Fruit fly (Drosophila melanogaster) Kc167 (cell line): ENCODE data around the gene cindr.

ENCODE experiments used
- Myc ChIP-seq: fragments of >200 bp; optimal IDR thresholded peaks from 2 replicates; lab custom pipeline; 2017; ENCODE audit warnings: missing external identifiers
- Sin3A ChIP-seq: fragments of >200 bp; optimal IDR thresholded peaks from 2 replicates; lab custom pipeline; 2018; ENCODE audit warnings: missing external identifiers
- h ChIP-seq: fragments of >200 bp; optimal IDR thresholded peaks from 3 replicates; lab custom pipeline; 2018; ENCODE audit warnings: missing external identifiers
- insv ChIP-seq: fragments of >200 bp; optimal IDR thresholded peaks from 3 replicates; lab custom pipeline; 2018; ENCODE audit warnings: missing external identifiers
- psq ChIP-seq: fragments of >200 bp; optimal IDR thresholded peaks from 2 replicates; lab custom pipeline; 2017; ENCODE audit warnings: missing external identifiers
- ttk ChIP-seq: sonication (Bioruptor generic); optimal IDR thresholded peaks from 2 replicates; lab custom pipeline; 2017; ENCODE audit warnings: missing external identifiers

Gene cindr

DNA sequence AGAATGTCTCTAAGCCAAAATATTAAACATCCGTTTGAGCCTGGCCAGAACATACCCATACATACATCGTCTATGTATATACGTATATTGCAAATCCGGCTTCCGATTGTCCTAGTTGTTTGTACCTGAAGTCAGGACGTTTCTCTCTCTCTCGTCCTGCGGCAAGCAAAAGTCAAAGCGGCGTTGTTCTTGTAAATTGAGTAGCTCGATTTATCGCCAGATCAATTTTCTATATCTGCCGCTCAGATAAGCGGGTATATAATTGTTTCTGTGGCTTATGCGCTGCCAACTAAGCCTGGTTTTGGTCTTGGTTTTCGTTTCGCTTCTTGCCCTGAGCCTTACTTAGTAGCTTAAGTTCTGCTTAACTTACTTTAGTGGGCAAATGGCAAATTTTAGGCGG lies 48.2 kb downstream of the cindr start:
- TF ChIP-seq Myc (lab: Kevin White, UChicago) (no peak), h (no peak), Sin3A (no peak), ttk (no peak), insv (lab: Kevin White, UChicago) (no peak), psq (lab: Kevin White, UChicago) (no peak)

DNA sequence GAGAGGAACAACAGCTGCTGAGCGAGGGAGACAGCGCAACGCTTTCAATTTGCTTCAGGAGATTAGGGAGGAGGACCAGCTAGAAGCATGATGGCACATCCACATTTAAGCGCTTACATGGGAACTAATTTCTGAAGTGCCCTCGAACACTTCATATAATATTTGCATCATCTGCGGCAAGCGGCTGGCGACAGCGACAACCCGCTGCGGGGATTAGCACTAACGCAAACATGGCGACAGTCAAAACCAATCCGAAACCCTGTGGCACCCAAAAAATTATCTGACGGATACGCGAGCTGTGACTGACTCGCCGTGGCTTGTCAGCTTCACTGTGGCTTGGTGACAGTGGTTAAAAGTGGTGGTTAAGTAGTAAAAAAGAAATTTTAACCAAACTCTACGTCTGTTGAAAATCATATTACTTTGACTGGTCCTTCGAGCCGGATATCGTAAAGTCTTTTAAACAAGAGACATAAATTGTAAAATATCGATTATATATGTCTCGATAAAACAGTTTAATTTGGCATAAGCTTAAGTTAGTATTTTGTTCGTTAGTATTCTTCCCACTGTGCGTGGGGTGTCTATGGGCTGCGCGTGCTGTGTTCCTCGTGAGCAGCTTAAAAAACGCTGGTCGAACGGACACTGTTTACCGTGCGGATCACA lies 51.6 kb downstream of the cindr start:
- TF ChIP-seq insv (lab: Kevin White, UChicago): no peak
- no peak for TF ChIP-seq psq (lab: Kevin White, UChicago)
- TF ChIP-seq h: no peak
- no peak for TF ChIP-seq ttk
- TF ChIP-seq Myc (lab: Kevin White, UChicago): no peak
- no peak for TF ChIP-seq Sin3A

DNA sequence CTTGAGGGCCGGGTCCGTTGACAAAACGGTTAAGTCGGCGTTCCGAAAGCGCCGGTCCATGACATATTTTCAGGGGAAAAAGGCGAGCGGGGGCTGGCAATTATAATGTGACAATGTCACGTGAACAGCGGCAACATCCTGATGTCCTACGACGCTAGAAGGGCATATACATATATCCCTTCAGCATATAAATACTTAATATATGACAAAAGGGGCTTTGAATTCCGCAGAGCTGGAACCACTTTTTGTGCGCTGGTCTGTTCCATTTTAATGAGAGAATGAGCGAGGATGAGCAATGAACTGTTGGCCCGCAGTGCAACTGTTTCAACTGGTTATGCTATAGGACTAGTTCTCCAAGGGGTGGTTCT lies 52.1 kb downstream of the cindr start:
- TF ChIP-seq Myc (lab: Kevin White, UChicago) (no peak), Sin3A (no peak), ttk (no peak), psq (lab: Kevin White, UChicago) (no peak), insv (lab: Kevin White, UChicago) (no peak), h (no peak)

DNA sequence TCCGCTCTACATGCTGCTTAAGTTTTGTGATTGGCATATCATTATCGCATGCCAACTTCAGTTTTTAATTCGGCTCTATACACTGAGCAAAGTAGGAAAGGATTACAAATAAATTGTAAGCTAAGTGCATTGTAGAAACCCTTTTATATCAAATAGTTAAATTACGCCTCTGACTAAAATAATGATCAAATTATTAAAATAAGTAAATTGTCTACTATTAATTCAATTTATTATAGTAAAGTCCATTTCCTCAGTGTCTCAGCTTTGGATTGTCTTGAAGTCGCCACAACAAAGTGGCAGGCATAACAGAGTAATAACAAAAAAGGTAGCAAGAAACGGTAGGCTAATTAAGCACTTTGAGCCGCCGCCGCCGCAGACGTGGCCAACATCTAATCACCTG lies 54.1 kb downstream of the cindr start:
- TF ChIP-seq ttk: no peak
- no peak for TF ChIP-seq Myc (lab: Kevin White, UChicago)
- TF ChIP-seq insv (lab: Kevin White, UChicago): no peak
- TF ChIP-seq Sin3A: no peak
- TF ChIP-seq psq (lab: Kevin White, UChicago): no peak
- no peak for TF ChIP-seq h

DNA sequence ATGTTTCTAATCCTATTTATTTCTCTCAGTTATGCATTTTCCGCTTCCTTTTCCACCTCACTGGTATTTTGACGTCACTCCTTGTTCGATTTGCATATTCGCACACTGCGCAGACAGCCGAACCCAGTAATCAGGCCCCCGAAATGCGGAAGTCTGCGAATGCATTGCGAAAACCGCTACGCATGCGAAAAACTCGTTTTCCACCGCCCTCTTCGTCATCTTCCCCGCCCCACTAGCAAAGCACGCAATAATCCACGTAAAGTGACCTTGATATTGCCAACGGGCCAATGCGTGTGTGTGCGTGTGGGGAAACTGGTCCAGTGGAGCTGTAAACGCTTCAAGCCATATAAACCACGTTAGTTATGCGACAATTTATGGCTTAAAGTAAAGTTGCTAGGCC lies 55.6 kb downstream of the cindr start:
- no peak for TF ChIP-seq insv (lab: Kevin White, UChicago)
- no peak for TF ChIP-seq ttk
- no peak for TF ChIP-seq Sin3A
- no peak for TF ChIP-seq h
- TF ChIP-seq psq (lab: Kevin White, UChicago): no peak
- TF ChIP-seq Myc (lab: Kevin White, UChicago): no peak

DNA sequence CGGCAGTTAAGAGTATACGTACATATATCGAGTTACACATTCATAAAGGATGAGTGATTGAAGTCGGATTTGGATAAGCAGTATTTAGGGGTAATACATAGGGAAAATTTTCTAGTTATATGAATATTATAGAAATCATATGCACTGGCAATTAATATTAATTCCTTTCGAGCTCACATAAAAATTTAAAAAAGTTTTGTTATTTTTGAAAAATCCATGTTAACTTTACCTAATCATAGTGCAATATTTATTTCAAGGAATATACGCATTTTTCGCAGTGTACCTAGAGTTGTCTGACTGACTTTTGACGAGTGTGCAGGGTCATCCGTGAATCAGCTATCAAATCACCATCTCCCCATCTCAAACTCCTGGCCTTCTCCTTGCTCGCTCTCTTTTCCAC lies 56.0 kb downstream of the cindr start:
- TF ChIP-seq ttk: no peak
- TF ChIP-seq Sin3A: no peak
- no peak for TF ChIP-seq insv (lab: Kevin White, UChicago)
- no peak for TF ChIP-seq h
- no peak for TF ChIP-seq psq (lab: Kevin White, UChicago)

DNA sequence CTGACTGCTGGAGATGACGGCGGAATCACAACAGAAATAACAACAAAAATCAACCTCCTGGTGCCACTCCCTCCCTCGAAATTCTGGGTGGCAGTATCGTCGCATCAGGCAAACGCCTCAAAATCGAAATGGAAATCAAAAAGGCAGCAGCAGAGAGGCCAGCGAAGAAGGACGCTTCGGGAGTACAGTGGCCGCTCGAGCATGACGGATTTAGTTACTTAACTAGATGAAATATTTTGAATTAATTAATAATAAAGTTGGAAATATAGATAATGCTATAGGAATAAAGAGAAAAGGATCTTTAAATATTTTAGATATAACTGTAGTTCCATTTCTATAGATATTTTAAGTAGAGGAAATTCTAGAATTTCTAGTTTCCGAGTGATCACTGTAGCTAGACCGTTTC lies 57.0 kb downstream of the cindr start:
- no peak for TF ChIP-seq ttk
- TF ChIP-seq Myc (lab: Kevin White, UChicago): no peak
- no peak for TF ChIP-seq insv (lab: Kevin White, UChicago)
- no peak for TF ChIP-seq h

DNA sequence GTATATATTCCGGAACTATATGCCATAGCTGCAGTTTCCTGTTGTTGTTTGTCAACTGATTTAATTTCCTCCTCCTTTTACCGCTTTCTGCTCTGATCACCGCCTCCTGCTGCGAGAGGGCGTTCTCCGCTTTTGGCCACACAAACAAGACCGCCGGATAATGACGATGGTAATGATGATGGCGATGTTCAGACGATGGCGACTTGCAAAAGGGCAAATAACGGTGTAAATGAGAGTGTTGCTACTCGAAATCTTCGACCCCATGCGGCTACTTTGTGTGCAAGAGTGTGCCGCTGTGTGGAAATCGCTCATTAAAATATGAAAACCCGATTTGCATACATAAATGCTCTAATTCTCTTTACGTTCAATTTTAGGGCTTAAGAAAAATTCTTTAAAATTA lies 57.5 kb downstream of the cindr start:
- TF ChIP-seq ttk (no peak), psq (lab: Kevin White, UChicago) (no peak), Sin3A (no peak), Myc (lab: Kevin White, UChicago) (no peak), h (no peak), insv (lab: Kevin White, UChicago) (no peak)

DNA sequence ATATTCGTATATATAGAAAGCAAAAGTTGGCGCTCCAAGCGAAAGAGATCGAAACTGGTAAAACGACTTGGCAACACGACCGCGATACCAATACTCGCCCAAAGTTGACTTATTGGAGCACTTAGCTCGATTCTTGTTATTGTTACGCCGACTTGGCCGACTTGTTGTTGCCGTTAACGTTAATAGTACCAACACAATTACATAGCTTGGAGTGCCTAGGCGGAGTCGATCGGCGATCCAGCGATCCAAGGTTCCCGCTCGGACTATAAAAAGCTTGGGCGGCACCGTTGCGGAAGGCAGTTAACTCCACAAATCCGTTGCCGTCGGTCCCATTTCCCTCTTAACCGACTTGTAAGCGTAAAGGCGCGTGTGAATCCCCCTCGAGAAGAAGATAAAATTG lies 58.8 kb downstream of the cindr start, which contains the start of gene Cpr100A:
Cpr100A (plus strand) TSS at position 290 of the 400 bp plus-strand sequence.
- TF ChIP-seq h: no peak
- no peak for TF ChIP-seq insv (lab: Kevin White, UChicago)
- no peak for TF ChIP-seq Sin3A
- TF ChIP-seq Myc (lab: Kevin White, UChicago): no peak
- TF ChIP-seq psq (lab: Kevin White, UChicago): no peak
- no peak for TF ChIP-seq ttk

DNA sequence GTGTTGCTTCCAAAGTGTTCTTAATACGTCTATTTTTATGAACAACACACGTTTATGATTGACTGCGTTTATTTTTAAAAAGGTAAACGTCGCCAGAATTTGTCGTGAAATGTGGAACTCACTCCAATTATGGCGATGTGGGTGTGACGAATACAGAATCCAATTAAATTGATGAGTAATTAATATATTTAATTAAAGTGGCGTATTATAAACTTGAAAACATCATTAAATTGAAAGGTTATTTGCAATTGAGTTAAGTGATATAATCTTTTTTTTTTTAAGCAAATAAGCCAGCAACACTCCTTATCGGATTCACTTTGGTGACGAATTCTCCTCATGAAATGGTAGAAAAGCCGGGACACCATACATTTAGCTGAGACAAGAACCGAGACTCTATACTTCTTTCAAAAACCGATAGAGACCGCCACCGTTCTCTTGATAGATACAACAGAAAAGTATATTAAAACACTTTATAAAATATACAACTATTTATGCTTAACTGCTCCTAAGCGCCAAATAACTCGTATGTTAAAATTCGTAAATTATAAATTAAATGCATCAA lies 62.0 kb downstream of the cindr start:
- TF ChIP-seq psq (lab: Kevin White, UChicago) (no peak), h (no peak), ttk (no peak), insv (lab: Kevin White, UChicago) (no peak), Myc (lab: Kevin White, UChicago) (no peak), Sin3A (no peak)

DNA sequence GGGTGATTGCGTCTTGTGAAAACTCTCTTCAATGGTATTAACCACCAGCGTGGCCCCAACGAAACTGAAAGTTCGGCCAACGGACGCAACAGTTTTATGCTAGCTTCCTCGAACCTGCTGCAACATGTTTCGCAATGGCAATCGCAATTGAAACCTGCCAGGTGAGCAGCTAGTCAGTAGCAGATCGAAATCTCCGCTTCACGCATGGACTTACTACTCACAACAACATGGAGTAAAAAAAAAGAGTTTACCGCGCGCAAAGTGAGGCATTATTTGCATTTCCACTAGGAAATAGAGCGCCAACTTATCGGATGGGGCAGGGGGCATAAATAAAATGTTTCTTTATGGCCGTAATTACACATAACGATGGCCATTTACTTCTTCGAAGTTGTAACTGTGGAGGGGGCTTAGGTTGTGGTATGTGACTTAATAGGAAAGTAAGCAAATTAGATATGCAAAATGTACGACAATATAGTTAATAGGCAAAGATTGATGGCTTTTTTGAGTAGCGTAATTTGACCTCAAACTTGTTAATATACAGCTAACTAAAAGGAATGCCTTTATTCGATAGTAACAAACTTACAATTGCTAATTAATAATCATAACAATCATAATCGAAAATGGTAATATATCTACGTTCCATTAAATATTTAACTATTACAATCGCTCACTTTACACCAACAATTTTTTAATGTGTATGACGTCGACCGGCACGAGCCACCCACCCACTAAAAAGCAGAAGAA lies 64.1 kb downstream of the cindr start, which contains the start of gene CG15545:
CG15545 (minus strand) TSS at position 51 of the 744 bp plus-strand sequence.
- TF ChIP-seq Sin3A (no peak), insv (lab: Kevin White, UChicago) (no peak), Myc (lab: Kevin White, UChicago) (no peak), psq (lab: Kevin White, UChicago) (no peak), ttk (no peak), h (no peak)

DNA sequence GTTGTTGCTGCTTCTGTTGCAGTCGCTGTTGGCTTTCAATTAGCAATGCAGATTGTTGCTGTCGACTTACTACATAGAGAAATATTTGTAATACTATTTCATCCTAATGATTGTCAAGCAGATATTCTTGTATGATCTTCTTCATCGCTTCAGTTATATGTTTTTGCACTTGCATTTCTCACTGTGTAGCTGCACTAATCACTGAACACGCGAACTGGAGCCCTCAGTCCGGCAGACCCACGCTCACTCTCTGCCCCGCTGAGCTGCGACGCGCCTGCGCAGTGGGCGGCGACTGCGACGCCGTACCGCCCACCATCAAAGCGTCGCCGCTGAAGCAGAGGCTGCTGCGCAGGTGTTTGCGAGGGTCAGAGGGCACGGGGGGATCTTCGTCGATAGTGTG lies 66.3 kb downstream of the cindr start:
- TF ChIP-seq Myc (lab: Kevin White, UChicago): no peak
- no peak for TF ChIP-seq ttk
- TF ChIP-seq Sin3A: no peak
- TF ChIP-seq psq (lab: Kevin White, UChicago): no peak
- no peak for TF ChIP-seq h
- no peak for TF ChIP-seq insv (lab: Kevin White, UChicago)
